Fruit fly (Drosophila melanogaster): ENCODE results near the gene Rh2.

DNA sequence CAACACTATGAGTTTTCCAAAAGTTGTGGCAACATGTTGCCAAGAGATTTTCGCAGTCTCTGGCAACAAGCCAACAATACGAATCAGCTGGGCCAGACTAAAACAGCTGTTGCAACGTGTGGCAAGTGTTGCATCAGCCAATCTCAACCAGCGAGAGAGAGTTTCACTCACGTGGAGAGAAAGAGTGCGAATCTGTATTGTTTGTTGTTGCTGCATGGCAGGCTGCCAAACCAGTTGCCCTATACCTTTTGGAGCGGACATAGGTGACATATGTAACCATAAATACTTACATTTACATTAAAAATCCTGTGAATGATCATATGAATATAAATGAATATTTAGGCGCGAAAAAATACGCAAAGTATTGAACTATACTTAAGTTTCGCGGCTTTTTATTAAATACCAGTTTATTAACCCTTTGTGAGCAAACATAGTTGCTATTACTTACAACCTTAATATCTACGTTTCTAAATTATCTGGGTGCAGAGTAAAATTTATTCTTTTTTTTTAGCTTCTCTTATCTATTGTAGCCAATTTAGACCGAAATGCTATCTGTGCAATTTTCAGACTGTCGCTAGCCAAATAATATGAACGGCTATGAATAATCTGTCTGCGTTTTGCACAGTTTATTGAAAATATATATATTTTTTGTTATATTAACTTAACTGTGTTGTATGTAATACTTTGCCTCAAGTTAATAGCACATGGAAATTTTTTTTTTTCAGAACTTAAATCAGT, 14.8 kb downstream of the Rh2 start:
- TF ChIP-seq usp (GFP tag; optimal IDR thresholded peaks at IDR 0.05) = no peak
- TF ChIP-seq psq (optimal IDR thresholded peaks at IDR 0.05) = no peak
- TF ChIP-seq pan (optimal IDR thresholded peaks at IDR 0.05) = no peak
- no peak for TF ChIP-seq CG8478 (optimal IDR thresholded peaks at IDR 0.05)
